Fruit fly (Drosophila melanogaster): ENCODE results near the gene CG11970.

The CG11970 gene

DNA sequence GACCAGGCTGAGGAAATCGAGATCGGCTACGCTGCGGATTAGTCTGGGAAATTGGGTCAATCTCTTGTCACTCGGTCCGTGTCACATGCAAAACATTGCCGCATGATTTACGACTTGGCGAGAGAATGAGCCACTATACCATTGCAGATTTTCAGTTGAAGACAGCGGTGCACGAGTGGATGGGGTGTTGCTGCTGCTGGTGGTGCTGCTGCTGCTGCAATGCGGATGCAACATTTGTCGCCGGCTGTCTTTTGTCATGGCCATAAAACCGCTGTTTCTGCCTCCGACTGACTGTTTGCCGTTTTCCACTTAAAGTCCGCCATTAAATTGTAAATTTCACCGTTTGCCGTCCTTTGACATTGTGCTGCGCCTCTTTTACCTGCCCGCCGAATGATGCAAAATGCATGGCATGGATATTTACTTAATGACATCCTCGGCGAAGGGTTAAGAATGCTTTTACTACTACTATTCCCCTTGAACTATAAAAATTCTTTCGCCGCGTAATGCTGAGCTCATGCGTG, 8.4 kb upstream of the CG11970 start:
- TF ChIP-seq CG15336 (GFP tag; IDR thresholded peaks at IDR 0.05) (no peak), vri (GFP tag; optimal IDR thresholded peaks at IDR 0.05) (no peak), CG8119 (GFP tag; IDR thresholded peaks at IDR 0.05) (no peak), Hr39 (GFP tag; optimal IDR thresholded peaks at IDR 0.05) (no peak), CG32006 (GFP tag; optimal IDR thresholded peaks at IDR 0.05) (no peak), CG3032 (tag; optimal IDR thresholded peaks at IDR 0.05) (no peak), dac (GFP tag; optimal IDR thresholded peaks at IDR 0.05) (no peak), CG3919 (GFP tag; optimal IDR thresholded peaks at IDR 0.05) (no peak), spab (GFP tag; optimal IDR thresholded peaks at IDR 0.05) (no peak), dsx (GFP tag; optimal IDR thresholded peaks at IDR 0.05; ENCODE audit: poor library complexity, severe bottlenecking) (no peak)

- TF ChIP-seq fd85E (GFP tag; optimal IDR thresholded peaks at IDR 0.05) (peak; percentile 40), Ets21C (GFP tag; optimal IDR thresholded peaks at IDR 0.05) (peak; percentile 69), spab (GFP tag; optimal IDR thresholded peaks at IDR 0.05) (peak; percentile 49), Hr39 (GFP tag; optimal IDR thresholded peaks at IDR 0.05) (peak; percentile 64), achi (GFP tag; optimal IDR thresholded peaks at IDR 0.05) (peak; percentile 76), fkh (GFP tag; optimal IDR thresholded peaks at IDR 0.05) (no peak), vri (GFP tag; optimal IDR thresholded peaks at IDR 0.05) (no peak), Lpt (GFP tag; optimal IDR thresholded peaks at IDR 0.05) (no peak), CG6808 (GFP tag; optimal IDR thresholded peaks at IDR 0.05) (peak; percentile 51), CG10631 (GFP tag; optimal IDR thresholded peaks at IDR 0.05) (peak; percentile 70), Sox102F (GFP tag; optimal IDR thresholded peaks at IDR 0.05) (peak; percentile 68), salr (GFP tag; optimal IDR thresholded peaks at IDR 0.05) (peak in 1 of 2 experiments; percentile 43), Ets96B (tag; optimal IDR thresholded peaks at IDR 0.05) (peak; percentile 13), Eip75B (GFP tag; optimal IDR thresholded peaks at IDR 0.05) (peak; percentile 51), lz (GFP tag; optimal IDR thresholded peaks at IDR 0.05) (peak; percentile 78), net (GFP tag; optimal IDR thresholded peaks at IDR 0.05) (no peak), CG11902 (GFP tag; optimal IDR thresholded peaks at IDR 0.05) (peak; percentile 79), CG6276 (GFP tag; optimal IDR thresholded peaks at IDR 0.05) (no peak), CG8632 (GFP tag; optimal IDR thresholded peaks at IDR 0.05) (peak; percentile 84), pdm3 (GFP tag; optimal IDR thresholded peaks at IDR 0.05) (peak; percentile 75), CG8319 (GFP tag; optimal IDR thresholded peaks at IDR 0.05) (peak; percentile 69), Hr4 (GFP tag; optimal IDR thresholded peaks at IDR 0.05) (peak; percentile 25), CG9139 (GFP tag; optimal IDR thresholded peaks at IDR 0.05) (peak; percentile 25), dsx (GFP tag; optimal IDR thresholded peaks at IDR 0.05; ENCODE audit: poor library complexity, severe bottlenecking) (no peak), Sox14 (GFP tag; optimal IDR thresholded peaks at IDR 0.05) (peak; percentile 71), ss (GFP tag; optimal IDR thresholded peaks at IDR 0.05) (peak in 1 of 2 experiments; percentile 27), acj6 (GFP tag; optimal IDR thresholded peaks at IDR 0.05) (peak; percentile 78), Smox (GFP tag; optimal IDR thresholded peaks at IDR 0.05) (peak; percentile 86), dac (GFP tag; optimal IDR thresholded peaks at IDR 0.05) (no peak), Sox15 (GFP tag; optimal IDR thresholded peaks at IDR 0.05) (peak; percentile 71), topi (GFP tag; optimal IDR thresholded peaks at IDR 0.05) (peak; percentile 84), cyc (GFP tag; optimal IDR thresholded peaks at IDR 0.05) (peak; percentile 80), CG32006 (GFP tag; optimal IDR thresholded peaks at IDR 0.05) (peak; percentile 63), CG3032 (tag; optimal IDR thresholded peaks at IDR 0.05) (peak; percentile 37), CG7368 (GFP tag; optimal IDR thresholded peaks at IDR 0.05) (peak; percentile 30), CG15336 (GFP tag; IDR thresholded peaks at IDR 0.05) (peak; percentile 66), Eip93F (GFP tag; optimal IDR thresholded peaks at IDR 0.05) (peak; percentile 55), CG6163 (GFP tag; IDR thresholded peaks at IDR 0.05) (peak; percentile 63; the same call in 2 of the 3 replicates), CG6792 (GFP tag; optimal IDR thresholded peaks at IDR 0.05) (peak; percentile 87), CG11294 (GFP tag; IDR thresholded peaks at IDR 0.05) (no peak), CG10669 (GFP tag; optimal IDR thresholded peaks at IDR 0.05) (peak; percentile 37), CG3919 (GFP tag; optimal IDR thresholded peaks at IDR 0.05) (peak; percentile 63), Met (GFP tag; optimal IDR thresholded peaks at IDR 0.05) (peak; percentile 84), CG31627 (GFP tag; optimal IDR thresholded peaks at IDR 0.05) (peak; percentile 69), eg (GFP tag; IDR thresholded peaks at IDR 0.05) (peak; percentile 56; the same call in 1 of the 3 replicates), Hr38 (GFP tag; optimal IDR thresholded peaks at IDR 0.05) (no peak), svp (GFP tag) (peak; percentile 93)
Measured at dm6 chr3R:8978768-8979167, 5.8 kb upstream of the CG11970 start.
